Fruit fly (Drosophila melanogaster) whole organism, prepupa: ENCODE results near the gene mRpL15.

Experiments
- CG6792 ChIP-seq: fragments of 200-800 bp; sonication (Bioruptor generic); optimal IDR thresholded peaks from 3 replicates; lab custom pipeline; 2016; ENCODE audit warnings: missing biosample characterization, missing genetic modification characterization
- Eip75B ChIP-seq: fragments of 200-800 bp; sonication (Bioruptor generic); optimal IDR thresholded peaks from 3 replicates; lab custom pipeline; 2016; ENCODE audit warnings: missing biosample characterization, missing genetic modification characterization

DNA sequence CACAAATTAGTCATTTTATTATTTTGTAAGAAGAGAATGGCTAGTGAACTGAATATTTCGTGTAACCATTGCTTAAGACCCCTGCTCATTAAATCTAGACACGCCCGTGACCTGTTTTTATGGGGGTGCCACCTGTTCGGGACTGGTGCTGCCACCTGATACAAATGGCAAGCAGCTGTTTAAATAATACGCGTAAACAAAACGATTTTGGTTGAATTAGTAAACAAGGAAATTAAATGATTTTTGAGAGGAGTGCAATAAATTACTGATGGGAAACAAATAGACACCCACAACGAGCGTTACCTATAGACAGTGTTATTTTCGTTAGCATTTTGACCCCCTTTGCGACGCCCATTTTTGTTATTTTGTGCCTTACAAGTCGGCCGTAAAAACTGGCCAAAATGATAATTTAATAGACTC lies 38.8 kb upstream of the mRpL15 start:
- TF ChIP-seq Eip75B (GFP tag; lab: Kevin White, UChicago) (peak; percentile 80), CG6792 (GFP tag; lab: Kevin White, UChicago) (peak; percentile 85)
